Worm (Caenorhabditis elegans): Measurements from ENCODE around the gene H43I07.4.

DNA sequence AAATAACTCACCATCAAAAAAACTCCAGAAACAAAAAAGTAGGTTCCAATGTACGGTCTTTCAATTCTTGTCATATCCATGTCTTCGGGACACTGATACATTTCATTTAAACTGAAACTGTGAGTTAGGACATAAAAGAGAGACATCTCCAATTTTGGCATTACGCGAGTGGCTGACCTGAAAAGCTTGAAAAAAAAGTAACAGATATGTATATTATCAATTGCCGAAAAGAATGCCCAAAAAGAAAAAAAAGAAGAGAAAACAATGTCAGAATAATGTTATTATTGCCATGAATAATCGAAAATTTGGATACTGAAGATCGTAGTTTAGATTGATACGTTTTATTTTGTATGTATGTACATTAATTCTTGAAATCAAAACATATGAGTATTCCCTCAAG lies 40.5 kb downstream of the H43I07.4 start, which contains the start of gene srt-14:
- TF ChIP-seq lin-15B (tag; optimal IDR thresholded peaks at IDR 0.05), result no peak
- no peak for TF ChIP-seq nhr-77 (tag; optimal IDR thresholded peaks at IDR 0.05)
- TF ChIP-seq nhr-237 (tag; optimal IDR thresholded peaks at IDR 0.05), result no peak
- no peak for TF ChIP-seq lin-38 (GFP tag; IDR thresholded peaks at IDR 0.05)
- TF ChIP-seq zag-1 (tag; optimal IDR thresholded peaks at IDR 0.05), result no peak
- no peak for TF ChIP-seq R02D3.7 (tag; optimal IDR thresholded peaks at IDR 0.05)
- no peak for TF ChIP-seq pha-4 (GFP tag; IDR thresholded peaks at IDR 0.05)
- TF ChIP-seq pha-4 (tag; optimal IDR thresholded peaks at IDR 0.05), result no peak
- TF ChIP-seq ceh-28 (tag; optimal IDR thresholded peaks at IDR 0.05), result no peak
- TF ChIP-seq lin-39 (tag; optimal IDR thresholded peaks at IDR 0.05), result no peak
- TF ChIP-seq unc-130 (GFP tag; optimal IDR thresholded peaks at IDR 0.05), result no peak
- no peak for TF ChIP-seq ZK546.5 (tag; optimal IDR thresholded peaks at IDR 0.05)
- TF ChIP-seq nhr-48 (tag; optimal IDR thresholded peaks at IDR 0.05), result no peak
